Fruit fly (Drosophila melanogaster) whole organism, embryonic: ENCODE measurements around the gene nanos.

ENCODE experiments used
- Aef1 ChIP-seq: fragments of 200-800 bp; sonication (Bioruptor generic); IDR thresholded peaks from 3 replicates; pipeline ENCODE4 v1.3.6; 2022; ENCODE audit warnings: missing biosample characterization, missing genetic modification characterization
- Atf3 ChIP-seq: fragments of 200-800 bp; sonication (Bioruptor generic); optimal IDR thresholded peaks from 3 replicates; lab custom pipeline; 2016; ENCODE audit warnings: missing biosample characterization, missing genetic modification characterization
- CG10565 ChIP-seq: fragments of 200-800 bp; sonication (Bioruptor generic); optimal IDR thresholded peaks from 3 replicates; lab custom pipeline; 2016; ENCODE audit warnings: missing biosample characterization, mild to moderate bottlenecking, missing genetic modification characterization
- CG11093 ChIP-seq: fragments of 200-800 bp; sonication (Bioruptor generic); IDR thresholded peaks from 3 replicates; pipeline ENCODE4 v1.3.6; 2022; ENCODE audit warnings: missing biosample characterization, missing genetic modification characterization
- CG11247 ChIP-seq: fragments of 200-800 bp; sonication (Bioruptor generic); IDR thresholded peaks from 2 replicates; pipeline ENCODE4 v1.3.6; 2022; ENCODE audit warnings: missing biosample characterization, missing genetic modification characterization
- CG11695 ChIP-seq: fragments of 200-800 bp; sonication (Bioruptor generic); IDR thresholded peaks from 3 replicates; pipeline ENCODE4 v1.3.6; 2022; ENCODE audit warnings: missing biosample characterization, missing genetic modification characterization
- CG11723 ChIP-seq: fragments of 200-800 bp; sonication (Bioruptor generic); optimal IDR thresholded peaks from 2 replicates; lab custom pipeline; 2017; ENCODE audit warnings: missing biosample characterization, mild to moderate bottlenecking, missing genetic modification characterization
- CG13296 ChIP-seq: fragments of 200-800 bp; sonication (Bioruptor generic); optimal IDR thresholded peaks from 3 replicates; lab custom pipeline; 2018; ENCODE audit warnings: missing biosample characterization, mild to moderate bottlenecking, missing genetic modification characterization
- CG17328 ChIP-seq: fragments of 200-800 bp; sonication (Bioruptor generic); IDR thresholded peaks from 2 replicates; pipeline ENCODE4 v1.3.6; 2022; ENCODE audit warnings: missing biosample characterization, missing genetic modification characterization
- CG2678 ChIP-seq: fragments of 200-800 bp; sonication (Bioruptor generic); optimal IDR thresholded peaks from 3 replicates; lab custom pipeline; 2019; ENCODE audit warnings: missing biosample characterization, mild to moderate bottlenecking, missing genetic modification characterization, moderate library complexity
- CG34224 ChIP-seq: fragments of 200-800 bp; sonication (Bioruptor generic); IDR thresholded peaks from 3 replicates; pipeline ENCODE4 v1.3.6; 2022; ENCODE audit warnings: missing biosample characterization, missing genetic modification characterization; ENCODE audit not compliant: partially characterized antibody
- CG7556 ChIP-seq: fragments of 200-800 bp; sonication (Bioruptor generic); optimal IDR thresholded peaks from 2 replicates; lab custom pipeline; 2017; ENCODE audit warnings: missing biosample characterization, mild to moderate bottlenecking, missing genetic modification characterization
- CG9437 ChIP-seq: fragments of 200-800 bp; sonication (Bioruptor generic); optimal IDR thresholded peaks from 2 replicates; lab custom pipeline; 2018; ENCODE audit warnings: missing biosample characterization, mild to moderate bottlenecking, missing genetic modification characterization
- CG9876 ChIP-seq: fragments of 200-800 bp; sonication (Bioruptor generic); optimal IDR thresholded peaks from 2 replicates; lab custom pipeline; 2016; ENCODE audit warnings: missing biosample characterization, missing genetic modification characterization
- D19B ChIP-seq: fragments of 200-800 bp; sonication (Bioruptor generic); optimal IDR thresholded peaks from 2 replicates; lab custom pipeline; 2017; ENCODE audit warnings: missing biosample characterization, mild to moderate bottlenecking, missing genetic modification characterization
- Drgx ChIP-seq: fragments of 200-800 bp; sonication (Bioruptor generic); IDR thresholded peaks from 2 replicates; pipeline ENCODE4 v1.3.6; 2022; ENCODE audit warnings: missing biosample characterization, missing genetic modification characterization
- Elba2 ChIP-seq: fragments of 200-800 bp; sonication (Bioruptor generic); optimal IDR thresholded peaks from 3 replicates; lab custom pipeline; 2016; ENCODE audit warnings: missing biosample characterization, missing genetic modification characterization
- Ets97D ChIP-seq: fragments of 200-800 bp; sonication (Bioruptor generic); optimal IDR thresholded peaks from 3 replicates; lab custom pipeline; 2016; ENCODE audit warnings: missing biosample characterization, missing genetic modification characterization
- GATAe ChIP-seq: fragments of 200-800 bp; sonication (Bioruptor generic); conservative IDR thresholded peaks from 2 replicates; pipeline ENCODE4 v1.3.6; 2022; ENCODE audit warnings: missing biosample characterization, missing genetic modification characterization
- HHEX ChIP-seq: fragments of 200-800 bp; sonication (Bioruptor generic); optimal IDR thresholded peaks from 3 replicates; lab custom pipeline; 2017; ENCODE audit warnings: missing biosample characterization, mild to moderate bottlenecking, missing genetic modification characterization, missing genetic modification reagents
- HLH3B ChIP-seq: fragments of 200-800 bp; sonication (Bioruptor generic); IDR thresholded peaks from 2 replicates; pipeline ENCODE4 v1.3.6; 2022; ENCODE audit warnings: missing biosample characterization, missing genetic modification characterization
- Hmr ChIP-seq: fragments of 200-800 bp; sonication (Bioruptor generic); optimal IDR thresholded peaks from 3 replicates; lab custom pipeline; 2017; ENCODE audit warnings: mild to moderate bottlenecking, missing biosample characterization, missing genetic modification reagents, missing genetic modification characterization
- Hmx ChIP-seq: fragments of 200-800 bp; sonication (Bioruptor generic); optimal IDR thresholded peaks from 2 replicates; lab custom pipeline; 2016; ENCODE audit warnings: missing biosample characterization, missing genetic modification characterization
- Nf-YC ChIP-seq: fragments of 200-800 bp; optimal IDR thresholded peaks from 3 replicates; lab custom pipeline; 2019; ENCODE audit warnings: missing biosample characterization, mild to moderate bottlenecking, missing genetic modification characterization, moderate library complexity
- Trl ChIP-seq, 3 experiments: fragments of >200 bp in 2 of 3; fragments of 200-800 bp in 1 of 3; sonication (Bioruptor generic) in 1 of 3; optimal IDR thresholded peaks; 2 replicates in 1 of 3; 3 replicates in 2 of 3; lab custom pipeline; 2016 to 2017; ENCODE audit warnings: missing biosample characterization in 1 of 3, missing genetic modification characterization in 1 of 3
- abd-A ChIP-seq: fragments of 200-800 bp; sonication (Bioruptor generic); optimal IDR thresholded peaks from 3 replicates; lab custom pipeline; 2019; ENCODE audit warnings: missing biosample characterization, mild to moderate bottlenecking, missing genetic modification characterization, moderate library complexity
- bbx ChIP-seq: fragments of 200-800 bp; sonication (Bioruptor generic); IDR thresholded peaks from 2 replicates; pipeline ENCODE4 v1.3.6; 2022; ENCODE audit warnings: missing biosample characterization, missing genetic modification characterization; ENCODE audit not compliant: partially characterized antibody
- croc ChIP-seq: fragments of 200-800 bp; sonication (Bioruptor generic); conservative IDR thresholded peaks from 3 replicates; pipeline ENCODE4 v1.3.6; 2022; ENCODE audit warnings: missing biosample characterization, missing genetic modification characterization
- crol ChIP-seq: fragments of 200-800 bp; sonication (Bioruptor generic); IDR thresholded peaks from 2 replicates; pipeline ENCODE4 v1.3.6; 2022; ENCODE audit warnings: missing biosample characterization, missing genetic modification characterization
- fu2 ChIP-seq: fragments of 200-800 bp; sonication (Bioruptor generic); optimal IDR thresholded peaks from 2 replicates; lab custom pipeline; 2016; ENCODE audit warnings: missing biosample characterization, missing genetic modification characterization
- jumu ChIP-seq: fragments of 200-800 bp; sonication (Bioruptor generic); optimal IDR thresholded peaks from 3 replicates; lab custom pipeline; 2016; ENCODE audit warnings: missing biosample characterization, missing genetic modification characterization
- kay ChIP-seq: fragments of 200-800 bp; sonication (Bioruptor generic); optimal IDR thresholded peaks from 2 replicates; lab custom pipeline; 2016; ENCODE audit warnings: missing biosample characterization, missing genetic modification characterization
- ken ChIP-seq: fragments of 200-800 bp; sonication (Bioruptor generic); IDR thresholded peaks from 3 replicates; pipeline ENCODE4 v1.3.6; 2022; ENCODE audit warnings: missing biosample characterization, missing genetic modification characterization
- kni ChIP-seq: fragments of 200-800 bp; sonication (Bioruptor generic); optimal IDR thresholded peaks from 3 replicates; lab custom pipeline; 2017; ENCODE audit warnings: mild to moderate bottlenecking, missing biosample characterization, missing genetic modification reagents, missing genetic modification characterization
- knrl ChIP-seq: fragments of 200-800 bp; sonication (Bioruptor generic); IDR thresholded peaks from 3 replicates; pipeline ENCODE4 v1.3.6; 2022; ENCODE audit warnings: missing biosample characterization, missing genetic modification characterization; ENCODE audit not compliant: partially characterized antibody
- lbe ChIP-seq: fragments of 200-800 bp; sonication (Bioruptor generic); optimal IDR thresholded peaks from 2 replicates; lab custom pipeline; 2016; ENCODE audit warnings: missing biosample characterization, mild to moderate bottlenecking, missing genetic modification characterization
- oc ChIP-seq: fragments of 200-800 bp; sonication (Bioruptor generic); optimal IDR thresholded peaks from 2 replicates; lab custom pipeline; 2018; ENCODE audit warnings: missing biosample characterization, mild to moderate bottlenecking, missing genetic modification characterization, moderate library complexity
- otp ChIP-seq: fragments of 200-800 bp; sonication (Bioruptor generic); IDR thresholded peaks from 3 replicates; pipeline ENCODE4, ENCODE4 v1.3.6; 2022; ENCODE audit warnings: missing biosample characterization, missing genetic modification characterization
- pan ChIP-seq, 4 experiments: fragments of >200 bp in 3 of 4; fragments of 200-800 bp in 1 of 4; sonication (Bioruptor generic) in 1 of 4; optimal IDR thresholded peaks in 3 of 4; IDR thresholded peaks in 1 of 4; 2 replicates each; pipeline versions ENCODE4 v1.3.6 to Lab custom; 2017 to 2022; ENCODE audit warnings: missing biosample characterization in 2 of 4, missing genetic modification characterization in 2 of 4, mixed read lengths in 1 of 4
- pum ChIP-seq: fragments of 200-800 bp; sonication (Bioruptor generic); optimal IDR thresholded peaks from 2 replicates; lab custom pipeline; 2016; ENCODE audit warnings: missing biosample characterization, missing genetic modification characterization
- run ChIP-seq: fragments of 200-800 bp; sonication (Bioruptor generic); optimal IDR thresholded peaks from 3 replicates; lab custom pipeline; 2018; ENCODE audit warnings: missing biosample characterization, mild to moderate bottlenecking, missing genetic modification characterization
- salm ChIP-seq: fragments of 200-800 bp; sonication (Bioruptor generic); optimal IDR thresholded peaks from 2 replicates; lab custom pipeline; 2018; ENCODE audit warnings: missing biosample characterization, mild to moderate bottlenecking, missing genetic modification characterization
- seq ChIP-seq: fragments of 200-800 bp; sonication (Bioruptor generic); IDR thresholded peaks from 2 replicates; pipeline ENCODE4 v1.3.6; 2022; ENCODE audit warnings: missing biosample characterization, missing genetic modification characterization
- sqz ChIP-seq: fragments of 200-800 bp; sonication (Bioruptor generic); optimal IDR thresholded peaks from 3 replicates; lab custom pipeline; 2018; ENCODE audit warnings: missing biosample characterization, mild to moderate bottlenecking, missing genetic modification characterization
- tll ChIP-seq, 2 experiments: fragments of 200-800 bp in 1 of 2; fragments of >200 bp in 1 of 2; sonication (Bioruptor generic) in 1 of 2; optimal IDR thresholded peaks; 2 replicates each; lab custom pipeline; 2017 to 2019; ENCODE audit warnings: missing biosample characterization in 2 of 2, missing genetic modification characterization in 2 of 2, mild to moderate bottlenecking in 1 of 2, moderate library complexity in 1 of 2
- vvl ChIP-seq: fragments of 200-800 bp; sonication (Bioruptor generic); IDR thresholded peaks from 2 replicates; pipeline ENCODE4 v1.3.6; 2022; ENCODE audit warnings: missing biosample characterization, missing genetic modification characterization
- wor ChIP-seq: fragments of 200-800 bp; sonication (Bioruptor generic); IDR thresholded peaks from 2 replicates; pipeline ENCODE4 v1.3.6; 2022; ENCODE audit warnings: missing biosample characterization, missing genetic modification characterization

nanos gene

dm6 chr3R:19150856-19151651 lies 6.0 kb upstream of the nanos start (continued):
- no peak for TF ChIP-seq CG7556 (GFP tag; lab: Kevin White, UChicago)
- no peak for TF ChIP-seq GATAe
- peak; percentile 2 for TF ChIP-seq abd-A (tag; lab: Kevin White, UChicago)
- TF ChIP-seq Trl (optimal IDR thresholded peaks at IDR 0.05; lab: Kevin White, UChicago), result no peak
- no peak for TF ChIP-seq Trl (GFP tag; optimal IDR thresholded peaks at IDR 0.05; lab: Kevin White, UChicago)
- TF ChIP-seq otp (GFP tag; lab: Robert Waterston, UW), result no peak
- no peak for TF ChIP-seq pan (optimal IDR thresholded peaks at IDR 0.05; lab: Kevin White, UChicago)
- no peak for TF ChIP-seq pan (GFP tag; optimal IDR thresholded peaks at IDR 0.05 in 1 of 2, IDR thresholded peaks at IDR 0.05 in 1 of 2)
- TF ChIP-seq fu2, result no peak
- peak; percentile 77 for TF ChIP-seq sqz
- TF ChIP-seq run (tag; lab: Kevin White, UChicago), result no peak
- no peak for TF ChIP-seq CG9876 (GFP tag; lab: Kevin White, UChicago)
- no peak for TF ChIP-seq bbx (GFP tag; lab: Robert Waterston, UW)
- no peak for TF ChIP-seq Ets97D (GFP tag; lab: Kevin White, UChicago)
- TF ChIP-seq Nf-YC (tag; lab: Kevin White, UChicago), result no peak
- TF ChIP-seq pum (GFP tag; lab: Kevin White, UChicago), result no peak
- TF ChIP-seq kay (GFP tag; lab: Kevin White, UChicago), result peak; percentile 58
- no peak for TF ChIP-seq HHEX (GFP tag; lab: Kevin White, UChicago)
- TF ChIP-seq crol (GFP tag; lab: Robert Waterston, UW), result peak; percentile 28; the same call in 1 of the 2 replicates
- TF ChIP-seq ken (GFP tag; lab: Robert Waterston, UW), result no peak
- TF ChIP-seq croc (GFP tag; lab: Robert Waterston, UW), result no peak
- no peak for TF ChIP-seq Elba2 (GFP tag; lab: Kevin White, UChicago)
- TF ChIP-seq kni (GFP tag; lab: Kevin White, UChicago), result peak; percentile 39
- no peak for TF ChIP-seq CG11093 (GFP tag; lab: Robert Waterston, UW)
- no peak for TF ChIP-seq CG11247
- 0 out of 3 replicates have a peak, but pooled peaks have one; percentile 27 for TF ChIP-seq knrl (GFP tag; lab: Robert Waterston, UW)
- TF ChIP-seq Hmr (GFP tag; lab: Kevin White, UChicago), result no peak
- no peak for TF ChIP-seq D19B
- no peak for TF ChIP-seq seq
- peak; percentile 78 for TF ChIP-seq vvl (GFP tag; lab: Robert Waterston, UW)
- TF ChIP-seq tll (GFP tag; optimal IDR thresholded peaks at IDR 0.05; lab: Kevin White, UChicago), result no peak
- peak; percentile 45 for TF ChIP-seq oc (tag; lab: Kevin White, UChicago)
- no peak for TF ChIP-seq CG11723
- TF ChIP-seq CG34224 (GFP tag; lab: Robert Waterston, UW), result no peak
- TF ChIP-seq jumu (GFP tag; lab: Kevin White, UChicago), result no peak

dm6 chr3R:19151848-19152787 lies 4.9 kb upstream of the nanos start:
- TF ChIP-seq Atf3 (GFP tag; lab: Kevin White, UChicago) (no peak), CG17328 (GFP tag; lab: Robert Waterston, UW) (peak; percentile 43; the same call in 1 of the 2 replicates), lbe (GFP tag; lab: Kevin White, UChicago) (peak; percentile 44), CG13296 (GFP tag; lab: Kevin White, UChicago) (no peak), Aef1 (peak; percentile 41; the same call in 1 of the 3 replicates), CG9437 (peak; percentile 21), CG10565 (GFP tag; lab: Kevin White, UChicago) (no peak), salm (tag; lab: Kevin White, UChicago) (no peak), CG11695 (peak; percentile 67; the same call in 2 of the 3 replicates), Hmx (GFP tag; lab: Kevin White, UChicago) (no peak), CG2678 (tag; lab: Kevin White, UChicago) (peak; percentile 59), HLH3B (GFP tag; lab: Robert Waterston, UW) (peak; percentile 56; the same call in 1 of the 2 replicates), wor (GFP tag; lab: Robert Waterston, UW) (peak; percentile 41), Drgx (peak; percentile 58)
